Worm (Caenorhabditis elegans) whole organism, L4 larva: Measurements from ENCODE around the gene C35C5.8.

ENCODE experiments used
- F10B5.3 ChIP-seq: sonication (generic microtip); optimal IDR thresholded peaks from 2 replicates; lab custom pipeline; 2016; ENCODE audit warnings: mild to moderate bottlenecking, missing genetic modification characterization, missing compliant biosample characterization
- F49E8.2 ChIP-seq: sonication (generic microtip); optimal IDR thresholded peaks from 2 replicates; lab custom pipeline; 2016; ENCODE audit warnings: missing compliant biosample characterization, mild to moderate bottlenecking, missing genetic modification characterization, borderline replicate concordance
- T26A8.4 ChIP-seq: fragments of 200-800 bp; sonication (Bioruptor generic); IDR thresholded peaks from 2 replicates; pipeline ENCODE4 v1.3.6; 2022; ENCODE audit warnings: missing genetic modification characterization, missing compliant biosample characterization
- Y48G9A.11 ChIP-seq: fragments of 200-800 bp; sonication (Bioruptor generic); IDR thresholded peaks from 2 replicates; pipeline ENCODE4 v1.3.6; 2022; ENCODE audit warnings: missing genetic modification reagents, missing genetic modification characterization, missing compliant biosample characterization
- aha-1 ChIP-seq: fragments of 150-350 bp; peaks from one replicate; lab custom pipeline; 2014; ENCODE audit warnings: missing biosample characterization, missing genetic modification characterization
- arid-1 ChIP-seq: fragments of 200-800 bp; sonication (Bioruptor generic); conservative IDR thresholded peaks from 2 replicates; pipeline ENCODE4 v1.3.6; 2022; ENCODE audit warnings: missing genetic modification reagents, missing genetic modification characterization, missing compliant biosample characterization
- ceh-20 ChIP-seq: fragments of 200-800 bp; sonication (Bioruptor generic); IDR thresholded peaks from 2 replicates; pipeline ENCODE4 v1.3.6; 2022; ENCODE audit warnings: missing genetic modification reagents, missing genetic modification characterization, missing compliant biosample characterization
- ceh-28 ChIP-seq: fragments of 150-350 bp; optimal IDR thresholded peaks from 2 replicates; lab custom pipeline; 2014; ENCODE audit warnings: missing biosample characterization, missing genetic modification reagents, missing genetic modification characterization
- ctbp-1 ChIP-seq: fragments of 200-800 bp; sonication (Bioruptor generic); IDR thresholded peaks from 2 replicates; pipeline ENCODE4 v1.3.6; 2022; ENCODE audit warnings: missing genetic modification reagents, missing genetic modification characterization, missing compliant biosample characterization
- daf-16 ChIP-seq, 3 experiments: sonication (generic microtip); optimal IDR thresholded peaks; 2 replicates each; lab custom pipeline; 2016 to 2017; ENCODE audit warnings: missing genetic modification characterization in 3 of 3, missing genetic modification reagents in 3 of 3, mild to moderate bottlenecking in 2 of 3, missing compliant biosample characterization in 2 of 3, missing biosample characterization in 1 of 3, moderate library complexity in 1 of 3
- daf-19 ChIP-seq: fragments of 200-800 bp; sonication (Bioruptor generic); conservative IDR thresholded peaks from 2 replicates; pipeline ENCODE4 v1.3.6; 2022; ENCODE audit warnings: missing genetic modification characterization, missing compliant biosample characterization
- dmd-6 ChIP-seq: fragments of 200-800 bp; sonication (Bioruptor generic); IDR thresholded peaks from 2 replicates; pipeline ENCODE4 v1.3.6; 2022; ENCODE audit warnings: missing genetic modification reagents, missing genetic modification characterization, missing compliant biosample characterization
- dpl-1 ChIP-seq: fragments of 150-350 bp; optimal IDR thresholded peaks from 2 replicates; lab custom pipeline; 2014; ENCODE audit warnings: missing biosample characterization, missing genetic modification reagents, missing genetic modification characterization
- duxl-1 ChIP-seq: sonication (generic microtip); optimal IDR thresholded peaks from 2 replicates; lab custom pipeline; 2016; ENCODE audit warnings: mild to moderate bottlenecking, missing genetic modification characterization, moderate library complexity, missing compliant biosample characterization; ENCODE audit not compliant: poor library complexity
- dve-1 ChIP-seq: sonication (generic microtip); optimal IDR thresholded peaks from 2 replicates; lab custom pipeline; 2017; ENCODE audit warnings: antibody characterized with exemption, mild to moderate bottlenecking, missing genetic modification characterization, missing compliant biosample characterization; ENCODE audit not compliant: insufficient read depth
- fkh-10 ChIP-seq: fragments of 150-350 bp; optimal IDR thresholded peaks from 2 replicates; lab custom pipeline; 2014; ENCODE audit warnings: missing biosample characterization, missing genetic modification reagents, missing genetic modification characterization
- fos-1 ChIP-seq: fragments of 150-350 bp; optimal IDR thresholded peaks from 2 replicates; lab custom pipeline; 2014; ENCODE audit warnings: missing biosample characterization, missing genetic modification characterization
- hif-1 ChIP-seq, 2 experiments: sonication (generic microtip); optimal IDR thresholded peaks; 2 replicates each; lab custom pipeline; 2016 to 2017; ENCODE audit warnings: missing compliant biosample characterization in 2 of 2, missing genetic modification characterization in 2 of 2, missing genetic modification reagents in 2 of 2, missing genotype in 2 of 2, mild to moderate bottlenecking in 1 of 2
- hlh-11 ChIP-seq: fragments of 200-800 bp; sonication (Bioruptor generic); optimal IDR thresholded peaks from 2 replicates; lab custom pipeline; 2018; ENCODE audit warnings: mild to moderate bottlenecking, missing genetic modification characterization, missing compliant biosample characterization
- hlh-30 ChIP-seq: sonication (generic microtip); optimal IDR thresholded peaks from 2 replicates; lab custom pipeline; 2017; ENCODE audit warnings: antibody characterized with exemption, mild to moderate bottlenecking, missing genetic modification characterization, missing compliant biosample characterization; ENCODE audit not compliant: insufficient read depth
- hmg-1.1 ChIP-seq: fragments of 200-800 bp; sonication (Bioruptor generic); IDR thresholded peaks from 2 replicates; pipeline ENCODE4 v1.3.6; 2022; ENCODE audit warnings: missing genetic modification reagents, missing genetic modification characterization, missing compliant biosample characterization
- jun-1 ChIP-seq: fragments of 150-350 bp; optimal IDR thresholded peaks from 2 replicates; lab custom pipeline; 2014; ENCODE audit warnings: missing biosample characterization, missing genetic modification reagents, missing genetic modification characterization
- lin-13 ChIP-seq: fragments of 150-350 bp; optimal IDR thresholded peaks from 2 replicates; lab custom pipeline; 2014; ENCODE audit warnings: missing biosample characterization, missing genetic modification reagents, missing genetic modification characterization
- lin-15B ChIP-seq: fragments of 150-350 bp; sonication (generic microtip); optimal IDR thresholded peaks from 3 replicates; lab custom pipeline; 2014; ENCODE audit warnings: missing biosample characterization, missing genetic modification characterization
- lin-38 ChIP-seq: fragments of 200-800 bp; sonication (Bioruptor generic); IDR thresholded peaks from 2 replicates; pipeline ENCODE4 v1.3.6; 2022; ENCODE audit warnings: missing genetic modification reagents, missing genetic modification characterization, missing compliant biosample characterization
- lsy-2 ChIP-seq, 2 experiments: fragments of 150-350 bp in 1 of 2; sonication (generic microtip) in 1 of 2; optimal IDR thresholded peaks; 2 replicates each; lab custom pipeline; 2014 to 2017; ENCODE audit warnings: missing biosample characterization in 2 of 2, missing genetic modification characterization in 2 of 2
- madf-9 ChIP-seq: fragments of 200-800 bp; sonication (Bioruptor generic); conservative IDR thresholded peaks from 2 replicates; pipeline ENCODE4 v1.3.6; 2022; ENCODE audit warnings: missing genetic modification reagents, missing genetic modification characterization, missing compliant biosample characterization
- mdl-1 ChIP-seq, 2 experiments: fragments of 150-350 bp in 1 of 2; sonication (generic microtip) in 1 of 2; optimal IDR thresholded peaks; 2 replicates each; lab custom pipeline; 2014 to 2017; ENCODE audit warnings: missing biosample characterization in 2 of 2, missing genetic modification characterization in 2 of 2
- mep-1 ChIP-seq: fragments of 150-350 bp; sonication (generic microtip); optimal IDR thresholded peaks from 3 replicates; lab custom pipeline; 2014; ENCODE audit warnings: missing biosample characterization, missing genetic modification characterization
- mes-2 ChIP-seq: sonication (generic microtip); optimal IDR thresholded peaks from 2 replicates; lab custom pipeline; 2016; ENCODE audit warnings: missing genotype, mild to moderate bottlenecking, missing genetic modification characterization, missing compliant biosample characterization; ENCODE audit not compliant: poor library complexity, severe bottlenecking
- mxl-2 ChIP-seq: fragments of 200-800 bp; sonication (Bioruptor generic); conservative IDR thresholded peaks from 2 replicates; pipeline ENCODE4 v1.3.6; 2022; ENCODE audit warnings: missing genetic modification reagents, missing genetic modification characterization, missing compliant biosample characterization
- nhr-102 ChIP-seq: sonication (generic microtip); optimal IDR thresholded peaks from 2 replicates; lab custom pipeline; 2016; ENCODE audit warnings: mild to moderate bottlenecking, missing genetic modification characterization, moderate library complexity, missing compliant biosample characterization
- nhr-237 ChIP-seq: sonication (generic microtip); optimal IDR thresholded peaks from 2 replicates; lab custom pipeline; 2017; ENCODE audit warnings: missing biosample characterization, missing genetic modification characterization
- nhr-28 ChIP-seq: fragments of 150-350 bp; optimal IDR thresholded peaks from 2 replicates; lab custom pipeline; 2014; ENCODE audit warnings: missing biosample characterization, missing genetic modification characterization
- nhr-6 ChIP-seq: fragments of 150-350 bp; optimal IDR thresholded peaks from 2 replicates; lab custom pipeline; 2014; ENCODE audit warnings: missing biosample characterization, missing genetic modification characterization
- nhr-76 ChIP-seq: fragments of 150-350 bp; optimal IDR thresholded peaks from 2 replicates; lab custom pipeline; 2014; ENCODE audit warnings: missing biosample characterization, missing genetic modification characterization
- nhr-77 ChIP-seq: fragments of 150-350 bp; optimal IDR thresholded peaks from 2 replicates; lab custom pipeline; 2014; ENCODE audit warnings: missing biosample characterization, missing genetic modification characterization
- pha-4 ChIP-seq, 2 experiments: fragments of 150-350 bp in 1 of 2; fragments of 200-800 bp in 1 of 2; sonication (Bioruptor generic) in 1 of 2; IDR thresholded peaks in 1 of 2; optimal IDR thresholded peaks in 1 of 2; 2 replicates each; pipeline versions ENCODE4 v1.3.6 to Lab custom; 2014 to 2022; ENCODE audit warnings: missing genetic modification characterization in 2 of 2, missing genetic modification reagents in 2 of 2, missing biosample characterization in 1 of 2, missing compliant biosample characterization in 1 of 2
- php-3 ChIP-seq: fragments of 200-800 bp; sonication (Bioruptor generic); IDR thresholded peaks from 2 replicates; pipeline ENCODE4 v1.3.6; 2022; ENCODE audit warnings: missing genetic modification reagents, missing genetic modification characterization, missing compliant biosample characterization
- rbr-2 ChIP-seq: sonication (generic microtip); optimal IDR thresholded peaks from 2 replicates; lab custom pipeline; 2016; ENCODE audit warnings: missing genotype, missing genetic modification characterization, missing compliant biosample characterization
- saeg-2 ChIP-seq: fragments of 200-800 bp; sonication (Bioruptor generic); IDR thresholded peaks from 2 replicates; pipeline ENCODE4 v1.3.6; 2022; ENCODE audit warnings: missing genetic modification reagents, missing genetic modification characterization, missing compliant biosample characterization
- spr-1 ChIP-seq: sonication (generic microtip); optimal IDR thresholded peaks from 2 replicates; lab custom pipeline; 2016; ENCODE audit warnings: mild to moderate bottlenecking, missing genetic modification characterization, missing compliant biosample characterization
- unc-62 ChIP-seq, 3 experiments: fragments of 150-350 bp in 1 of 3; sonication (generic microtip); optimal IDR thresholded peaks in 2 of 3; peaks in 1 of 3; 1 replicate in 1 of 3; 2 replicates in 2 of 3; lab custom pipeline; 2014 to 2017; ENCODE audit warnings: missing biosample characterization in 3 of 3, missing genetic modification characterization in 3 of 3, missing genetic modification reagents in 3 of 3, missing genotype in 1 of 3
- vab-7 ChIP-seq: fragments of 200-800 bp; sonication (Bioruptor generic); IDR thresholded peaks from 2 replicates; pipeline ENCODE4 v1.3.6; 2022; ENCODE audit warnings: missing genetic modification reagents, missing genetic modification characterization, missing compliant biosample characterization
- zip-11 ChIP-seq: fragments of 200-800 bp; sonication (Bioruptor generic); IDR thresholded peaks from 2 replicates; pipeline ENCODE4 v1.3.6; 2022; ENCODE audit warnings: missing genetic modification characterization, missing compliant biosample characterization
- zip-2 ChIP-seq: fragments of 150-350 bp; optimal IDR thresholded peaks from 2 replicates; lab custom pipeline; 2014; ENCODE audit warnings: missing biosample characterization, missing genetic modification characterization

C35C5.8 gene

ce11 chrX:11522058-11522757 lies 11.2 kb upstream of the C35C5.8 start, which contains the start of gene sdc-2:
sdc-2 (plus strand) TSS chrX:11522707.
- TF ChIP-seq fos-1: no peak
- TF ChIP-seq nhr-28 (tag; lab: Kevin White, UChicago): peak; percentile 83
- TF ChIP-seq nhr-77: peak; percentile 96
- TF ChIP-seq hlh-30 (tag; lab: Kevin White, UChicago): peak; percentile 80
- peak in 1 of 2 experiments; percentile 82 for TF ChIP-seq daf-16 (GFP tag; optimal IDR thresholded peaks at IDR 0.05; lab: Kevin White, UChicago)
- TF ChIP-seq daf-16 (tag; optimal IDR thresholded peaks at IDR 0.05; lab: Kevin White, UChicago): peak; percentile 87
- TF ChIP-seq duxl-1 (tag; lab: Kevin White, UChicago): peak; percentile 87
- peak; percentile 30 for TF ChIP-seq F10B5.3 (tag; lab: Kevin White, UChicago)
- no peak for TF ChIP-seq nhr-76 (tag; lab: Kevin White, UChicago)
- TF ChIP-seq lin-15B (tag; lab: Kevin White, UChicago): no peak
- no peak for TF ChIP-seq mxl-2
- TF ChIP-seq dve-1 (tag; lab: Kevin White, UChicago): peak; percentile 94
- peak; percentile 53; the same call in 1 of the 2 replicates for TF ChIP-seq ctbp-1
- TF ChIP-seq F49E8.2 (tag; lab: Kevin White, UChicago): no peak
- peak; percentile 61 for TF ChIP-seq fkh-10 (GFP tag; lab: Kevin White, UChicago)
- TF ChIP-seq zip-2 (tag; lab: Kevin White, UChicago): peak; percentile 63
- peak; percentile 87 for TF ChIP-seq hlh-11
- TF ChIP-seq mes-2: peak; percentile 88
- TF ChIP-seq lin-38 (GFP tag; lab: Robert Waterston, UW): no peak
- TF ChIP-seq daf-19 (GFP tag; lab: Robert Waterston, UW): no peak
- TF ChIP-seq nhr-6 (tag; lab: Kevin White, UChicago): peak; percentile 80
- no peak for TF ChIP-seq Y48G9A.11 (GFP tag; lab: Robert Waterston, UW)
- TF ChIP-seq dmd-6 (GFP tag; lab: Robert Waterston, UW): peak; percentile 68
- peak; percentile 53; the same call in 1 of the 2 replicates for TF ChIP-seq vab-7 (GFP tag; lab: Robert Waterston, UW)
- peak; percentile 50; the same call in 1 of the 2 replicates for TF ChIP-seq php-3 (GFP tag; lab: Robert Waterston, UW)
- TF ChIP-seq aha-1: peak; percentile 97
- TF ChIP-seq mdl-1 (tag; optimal IDR thresholded peaks at IDR 0.05; lab: Kevin White, UChicago): peak in 1 of 2 experiments; percentile 49
- TF ChIP-seq mep-1: peak; percentile 97
- TF ChIP-seq saeg-2 (GFP tag; lab: Robert Waterston, UW): 0 out of 2 replicates have a peak, but pooled peaks have one; percentile 66
- TF ChIP-seq arid-1: peak; percentile 48; the same call in 1 of the 2 replicates
- peak; percentile 20 for TF ChIP-seq nhr-237
- peak; percentile 66 for TF ChIP-seq ceh-20 (GFP tag; lab: Robert Waterston, UW)
- no peak for TF ChIP-seq zip-11 (GFP tag; lab: Robert Waterston, UW)
- peak; percentile 90 for TF ChIP-seq hmg-1.1
- peak in 1 of 2 experiments; percentile 36 for TF ChIP-seq hif-1 (tag; optimal IDR thresholded peaks at IDR 0.05; lab: Kevin White, UChicago)
- peak; percentile 39 for TF ChIP-seq dpl-1 (GFP tag; lab: Kevin White, UChicago)
- TF ChIP-seq unc-62 (GFP tag; optimal IDR thresholded peaks at IDR 0.05 in 1 of 2; lab: Kevin White, UChicago): peak in 1 of 2 experiments; percentile 98
- no peak for TF ChIP-seq unc-62 (tag; optimal IDR thresholded peaks at IDR 0.05; lab: Kevin White, UChicago)
- peak; percentile 81 for TF ChIP-seq rbr-2 (tag; lab: Kevin White, UChicago)
- TF ChIP-seq lin-13: peak; percentile 79
- TF ChIP-seq T26A8.4 (GFP tag; lab: Robert Waterston, UW): peak; percentile 78
- TF ChIP-seq spr-1 (tag; lab: Kevin White, UChicago): peak; percentile 70
- peak in 1 of 2 experiments; percentile 55 for TF ChIP-seq lsy-2 (tag; optimal IDR thresholded peaks at IDR 0.05; lab: Kevin White, UChicago)
- TF ChIP-seq jun-1 (tag; lab: Kevin White, UChicago): peak; percentile 50
- TF ChIP-seq nhr-102 (tag; lab: Kevin White, UChicago): peak; percentile 91
- no peak; the same call in none of the 2 replicates for TF ChIP-seq pha-4 (GFP tag; IDR thresholded peaks at IDR 0.05; lab: Robert Waterston, UW)
- TF ChIP-seq pha-4 (tag; optimal IDR thresholded peaks at IDR 0.05; lab: Kevin White, UChicago): peak; percentile 83
- peak; percentile 17 for TF ChIP-seq ceh-28 (tag; lab: Kevin White, UChicago)
- peak; percentile 26; the same call in 1 of the 2 replicates for TF ChIP-seq madf-9 (GFP tag; lab: Robert Waterston, UW)
